Worm (Caenorhabditis elegans) whole organism, mixed stage, embryonic: ENCODE measurements around the gene frpr-10.

Experiments used
- ceh-43 ChIP-seq: fragments of 200-800 bp; sonication (Bioruptor generic); optimal IDR thresholded peaks from 2 replicates; lab custom pipeline; 2018; ENCODE audit warnings: mild to moderate bottlenecking, missing genetic modification characterization, moderate library complexity, missing compliant biosample characterization
- elt-1 ChIP-seq: sonication (generic microtip); optimal IDR thresholded peaks from 2 replicates; lab custom pipeline; 2017; ENCODE audit warnings: missing genetic modification characterization, mild to moderate bottlenecking, missing compliant biosample characterization, antibody characterized with exemption, moderate library complexity, borderline replicate concordance; ENCODE audit not compliant: insufficient read depth
- elt-3 ChIP-seq: fragments of 150-350 bp; optimal IDR thresholded peaks from 2 replicates; lab custom pipeline; 2014; ENCODE audit warnings: missing biosample characterization, missing genetic modification characterization
- mab-5 ChIP-seq: fragments of 150-350 bp; optimal IDR thresholded peaks from 2 replicates; lab custom pipeline; 2014; ENCODE audit warnings: missing biosample characterization, missing genetic modification characterization
- mep-1 ChIP-seq: fragments of 150-350 bp; optimal IDR thresholded peaks from 2 replicates; lab custom pipeline; 2017; ENCODE audit warnings: missing biosample characterization, missing genetic modification reagents, missing genetic modification characterization, inconsistent platforms
- mls-2 ChIP-seq: sonication (generic microtip); optimal IDR thresholded peaks from 2 replicates; lab custom pipeline; 2016; ENCODE audit warnings: mild to moderate bottlenecking, missing genetic modification characterization, moderate library complexity, missing compliant biosample characterization
- nhr-12 ChIP-seq: fragments of 150-350 bp; optimal IDR thresholded peaks from 2 replicates; lab custom pipeline; 2014; ENCODE audit warnings: missing biosample characterization, missing genetic modification characterization
- nhr-237 ChIP-seq: fragments of 150-350 bp; optimal IDR thresholded peaks from 2 replicates; lab custom pipeline; 2014; ENCODE audit warnings: missing biosample characterization, missing genetic modification characterization
- nhr-28 ChIP-seq: fragments of 150-350 bp; optimal IDR thresholded peaks from 2 replicates; lab custom pipeline; 2014; ENCODE audit warnings: missing biosample characterization, missing genetic modification characterization
- nhr-76 ChIP-seq: sonication (generic microtip); optimal IDR thresholded peaks from 2 replicates; lab custom pipeline; 2017; ENCODE audit warnings: missing biosample characterization, missing genetic modification characterization
- sptf-1 ChIP-seq: sonication (generic microtip); optimal IDR thresholded peaks from 2 replicates; lab custom pipeline; 2017; ENCODE audit warnings: mild to moderate bottlenecking, missing genetic modification characterization, moderate library complexity, missing compliant biosample characterization
- unc-120 ChIP-seq: sonication (generic microtip); optimal IDR thresholded peaks from 2 replicates; lab custom pipeline; 2017; ENCODE audit warnings: missing genetic modification characterization, missing compliant biosample characterization; ENCODE audit not compliant: poor library complexity, severe bottlenecking
- unc-39 ChIP-seq: fragments of 150-350 bp; optimal IDR thresholded peaks from 2 replicates; lab custom pipeline; 2014; ENCODE audit warnings: missing biosample characterization, missing genetic modification characterization
- unc-62 ChIP-seq: fragments of 150-350 bp; optimal IDR thresholded peaks from 2 replicates; lab custom pipeline; 2014; ENCODE audit warnings: missing biosample characterization, missing genetic modification reagents, missing genetic modification characterization

DNA sequence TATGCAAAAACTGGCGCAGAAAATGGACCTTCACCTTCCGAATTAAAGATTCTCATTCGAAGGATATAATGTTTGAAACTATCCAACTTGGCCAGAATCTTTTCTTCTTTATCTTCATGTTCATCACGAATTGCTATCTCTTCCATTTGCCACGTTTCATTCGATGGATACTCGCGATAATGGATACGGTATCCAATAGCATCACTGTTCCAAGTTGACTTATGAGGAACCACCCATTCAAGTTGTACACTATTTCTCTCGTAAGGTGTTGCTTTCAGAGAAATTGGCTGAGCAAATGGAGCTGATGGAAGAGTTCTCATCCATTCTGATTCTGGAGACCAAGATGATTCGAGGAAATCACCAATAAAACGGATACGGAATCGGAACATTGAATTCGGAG, 37.1 kb downstream of the frpr-10 start:
- TF ChIP-seq unc-120 (tag; lab: Kevin White, UChicago) (no peak), elt-1 (tag; lab: Kevin White, UChicago) (no peak), nhr-28 (tag; lab: Kevin White, UChicago) (no peak), unc-39 (tag; lab: Kevin White, UChicago) (no peak), unc-62 (GFP tag; lab: Kevin White, UChicago) (no peak), ceh-43 (GFP tag; lab: Kevin White, UChicago) (no peak), nhr-12 (tag; lab: Kevin White, UChicago) (no peak), sptf-1 (tag; lab: Kevin White, UChicago) (no peak), mls-2 (tag; lab: Kevin White, UChicago) (no peak), mep-1 (tag; lab: Kevin White, UChicago) (no peak), nhr-76 (no peak), mab-5 (tag; lab: Kevin White, UChicago) (no peak), nhr-237 (tag; lab: Kevin White, UChicago) (no peak), elt-3 (tag; lab: Kevin White, UChicago) (no peak)
